Worm (Caenorhabditis elegans): Measurements from ENCODE around the gene C14C6.3.

C14C6.3 gene

ce11 chrV:585472-585871 is 42.2 kb downstream of the C14C6.3 start, which contains the start of gene K06H6.2:
K06H6.2 (plus strand) TSS chrV:585772.
- TF ChIP-seq elt-1 (tag; optimal IDR thresholded peaks at IDR 0.05; ENCODE audit: borderline replicate concordance, insufficient read depth): peak; percentile 72
- no peak for TF ChIP-seq drap-1 (GFP tag; optimal IDR thresholded peaks at IDR 0.05)
- TF ChIP-seq nhr-28 (tag; optimal IDR thresholded peaks at IDR 0.05): no peak

ce11 chrV:587818-588217 is 44.5 kb downstream of the C14C6.3 start, which contains the start of gene K06H6.1:
K06H6.1 (plus strand) TSS chrV:588118.
- TF ChIP-seq drap-1 (GFP tag; optimal IDR thresholded peaks at IDR 0.05): no peak
- no peak for TF ChIP-seq mab-5 (tag; optimal IDR thresholded peaks at IDR 0.05)
- no peak for TF ChIP-seq bed-3 (GFP tag; optimal IDR thresholded peaks at IDR 0.05)
- TF ChIP-seq ceh-43 (GFP tag; optimal IDR thresholded peaks at IDR 0.05): no peak
- no peak for TF ChIP-seq lin-32 (GFP tag; optimal IDR thresholded peaks at IDR 0.05)
- no peak for TF ChIP-seq blmp-1 (tag; optimal IDR thresholded peaks at IDR 0.05)

- TF ChIP-seq ham-2 (GFP tag; optimal IDR thresholded peaks at IDR 0.05): no peak
Measured at ce11 chrV:590182-590581, 46.9 kb downstream of the C14C6.3 start, which contains the start of gene ZK488.6. ZK488.6 (plus strand) TSS chrV:590482.

- TF ChIP-seq unc-120 (tag; optimal IDR thresholded peaks at IDR 0.05; ENCODE audit: poor library complexity, severe bottlenecking): no peak
- TF ChIP-seq ceh-39 (tag; optimal IDR thresholded peaks at IDR 0.05): no peak
- no peak for TF ChIP-seq flh-1 (GFP tag; optimal IDR thresholded peaks at IDR 0.05)
- TF ChIP-seq hlh-1 (tag; optimal IDR thresholded peaks at IDR 0.05): no peak
- TF ChIP-seq cnd-1 (tag; optimal IDR thresholded peaks at IDR 0.05): no peak
Measured at ce11 chrV:592959-593358, 49.7 kb downstream of the C14C6.3 start, which contains the start of gene ZK488.5. ZK488.5 (plus strand) TSS chrV:593259.
